Fruit fly (Drosophila melanogaster) whole organism, wandering third instar larva: Measurements from ENCODE around the gene Elba3.

ENCODE experiments used
- Dif ChIP-seq: fragments of 200-275, 200-300 bp; sonication (Bioruptor generic); optimal IDR thresholded peaks from 2 replicates; lab custom pipeline; 2018; ENCODE audit warnings: missing biosample characterization, missing genetic modification characterization; ENCODE audit not compliant: partially characterized antibody
- ey ChIP-seq: fragments of 200-800 bp; sonication (Bioruptor generic); optimal IDR thresholded peaks from 2 replicates; lab custom pipeline; 2016; ENCODE audit warnings: missing biosample characterization, missing genetic modification characterization
- psq ChIP-seq: fragments of 200-800 bp; sonication (Bioruptor generic); optimal IDR thresholded peaks from 3 replicates; lab custom pipeline; 2017; ENCODE audit warnings: missing biosample characterization, mild to moderate bottlenecking, missing genetic modification characterization, moderate library complexity

DNA sequence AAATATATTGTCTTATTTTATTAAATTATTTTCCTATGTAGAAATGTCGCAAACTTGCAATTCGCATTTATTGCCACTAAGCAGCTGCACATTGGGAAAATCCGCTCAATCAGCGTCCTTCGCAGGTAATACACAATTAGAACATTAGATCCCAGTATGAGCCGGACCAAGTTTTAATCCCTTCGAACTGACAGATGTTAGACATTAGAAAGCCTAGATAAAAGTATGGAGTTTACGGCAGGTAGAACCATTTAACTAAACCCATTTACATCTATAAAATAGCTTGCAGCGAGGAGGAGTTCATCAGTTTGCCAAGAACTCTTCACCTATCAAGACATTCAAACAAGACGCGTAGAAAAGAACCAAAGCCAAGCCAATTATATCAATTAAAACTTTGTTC lies at the start of gene Elba3:
- TF ChIP-seq Dif (GFP tag; lab: Kevin White, UChicago) (no peak), psq (GFP tag; lab: Kevin White, UChicago) (no peak), ey (GFP tag; lab: Kevin White, UChicago) (no peak)
